Worm (Caenorhabditis elegans) whole organism, L4 larva: ENCODE data around the gene K07C5.2.
"Not testable (repeated sequence)": the region's sequence is repeated elsewhere in the genome, so short reads cannot be mapped to it uniquely, and the experiment has no call there.

Source experiments
- F26F4.8 ChIP-seq: fragments of 200-800 bp; sonication (Bioruptor generic); conservative IDR thresholded peaks from 2 replicates; pipeline ENCODE4 v1.3.6; 2022; ENCODE audit warnings: missing genetic modification characterization, missing compliant biosample characterization
- ama-1 ChIP-seq: fragments of 150-350 bp; optimal IDR thresholded peaks from 2 replicates; lab custom pipeline; 2014; ENCODE audit warnings: inconsistent platforms, mixed read lengths
- dmd-8 ChIP-seq: fragments of 200-800 bp; sonication (Bioruptor generic); IDR thresholded peaks from 2 replicates; pipeline ENCODE4 v1.3.6; 2022; ENCODE audit warnings: missing genetic modification characterization, missing compliant biosample characterization
- fkh-10 ChIP-seq: fragments of 150-350 bp; optimal IDR thresholded peaks from 2 replicates; lab custom pipeline; 2014; ENCODE audit warnings: missing biosample characterization, missing genetic modification reagents, missing genetic modification characterization
- gei-8 ChIP-seq: fragments of 200-800 bp; sonication (Bioruptor generic); optimal IDR thresholded peaks from 2 replicates; lab custom pipeline; 2018; ENCODE audit warnings: mild to moderate bottlenecking, missing genetic modification characterization, missing compliant biosample characterization
- lsy-2 ChIP-seq, 2 experiments: fragments of 150-350 bp in 1 of 2; sonication (generic microtip) in 1 of 2; optimal IDR thresholded peaks; 2 replicates each; lab custom pipeline; 2014 to 2017; ENCODE audit warnings: missing biosample characterization in 2 of 2, missing genetic modification characterization in 2 of 2
- nhr-6 ChIP-seq: fragments of 150-350 bp; optimal IDR thresholded peaks from 2 replicates; lab custom pipeline; 2014; ENCODE audit warnings: missing biosample characterization, missing genetic modification characterization
- nhr-77 ChIP-seq: fragments of 150-350 bp; optimal IDR thresholded peaks from 2 replicates; lab custom pipeline; 2014; ENCODE audit warnings: missing biosample characterization, missing genetic modification characterization
- snpc-4 ChIP-seq: fragments of 150-350 bp; optimal IDR thresholded peaks from 2 replicates; lab custom pipeline; 2014; ENCODE audit warnings: missing biosample characterization, missing genetic modification characterization
- spr-1 ChIP-seq: sonication (generic microtip); optimal IDR thresholded peaks from 2 replicates; lab custom pipeline; 2016; ENCODE audit warnings: mild to moderate bottlenecking, missing genetic modification characterization, missing compliant biosample characterization
- unc-62 ChIP-seq, 3 experiments: fragments of 150-350 bp in 1 of 3; sonication (generic microtip); optimal IDR thresholded peaks in 2 of 3; peaks in 1 of 3; 1 replicate in 1 of 3; 2 replicates in 2 of 3; lab custom pipeline; 2014 to 2017; ENCODE audit warnings: missing biosample characterization in 3 of 3, missing genetic modification characterization in 3 of 3, missing genetic modification reagents in 3 of 3, missing genotype in 1 of 3
- zip-11 ChIP-seq: fragments of 200-800 bp; sonication (Bioruptor generic); IDR thresholded peaks from 2 replicates; pipeline ENCODE4 v1.3.6; 2022; ENCODE audit warnings: missing genetic modification characterization, missing compliant biosample characterization

- not testable (repeated sequence) for TF ChIP-seq F26F4.8; nhr-77 (tag; lab: Kevin White, UChicago); fkh-10 (GFP tag; lab: Kevin White, UChicago); dmd-8 (GFP tag; lab: Robert Waterston, UW); unc-62 (GFP tag; optimal IDR thresholded peaks at IDR 0.05 in 1 of 2; lab: Kevin White, UChicago); unc-62 (tag; optimal IDR thresholded peaks at IDR 0.05; lab: Kevin White, UChicago); ama-1 (lab: Kevin White, UChicago); gei-8; snpc-4 (tag; lab: Kevin White, UChicago)
- peak; percentile 71 for TF ChIP-seq spr-1
- peak in 1 of 2 experiments; percentile 21 for TF ChIP-seq lsy-2 (tag; optimal IDR thresholded peaks at IDR 0.05; lab: Kevin White, UChicago)
- TF ChIP-seq zip-11 = 0 out of 2 replicates have a peak, but pooled peaks have one; percentile 23
- peak; percentile 0 for TF ChIP-seq nhr-6 (tag; lab: Kevin White, UChicago)
Measured at ce11 chrV:10341905-10342328, 2.6 kb downstream of the K07C5.2 start, which contains the start of gene K07C5.13.
